Fruit fly (Drosophila melanogaster) whole organism, prepupa: ENCODE data around the gene Grx3.
A peak's percentile ranks its signal among the peaks of the same experiment; 100 is the strongest.

Experiments used
- CG10631 ChIP-seq: fragments of 200-800 bp; sonication (Bioruptor generic); optimal IDR thresholded peaks from 2 replicates; lab custom pipeline; 2016; ENCODE audit warnings: missing biosample characterization, missing genetic modification characterization
- CG10669 ChIP-seq: fragments of 200-800 bp; sonication (Bioruptor generic); optimal IDR thresholded peaks from 3 replicates; lab custom pipeline; 2018; ENCODE audit warnings: missing biosample characterization, mild to moderate bottlenecking, missing genetic modification characterization, moderate library complexity
- CG11294 ChIP-seq: fragments of 200-800 bp; sonication (Bioruptor generic); IDR thresholded peaks from 2 replicates; pipeline ENCODE4 v1.3.6; 2022; ENCODE audit warnings: missing biosample characterization, missing genetic modification characterization
- CG11762 ChIP-seq: fragments of 200-800 bp; sonication (Bioruptor generic); optimal IDR thresholded peaks from 3 replicates; lab custom pipeline; 2016; ENCODE audit warnings: missing biosample characterization, missing genetic modification characterization; ENCODE audit not compliant: insufficient read depth
- CG11902 ChIP-seq: fragments of 200-800 bp; sonication (Bioruptor generic); optimal IDR thresholded peaks from 3 replicates; lab custom pipeline; 2016; ENCODE audit warnings: missing biosample characterization, missing genetic modification characterization
- CG15336 ChIP-seq: fragments of 200-800 bp; sonication (Bioruptor generic); IDR thresholded peaks from 2 replicates; pipeline ENCODE4 v1.3.6; 2022; ENCODE audit warnings: missing biosample characterization, missing genetic modification characterization
- CG1621 ChIP-seq: fragments of 200-800 bp; sonication (Bioruptor generic); optimal IDR thresholded peaks from 3 replicates; lab custom pipeline; 2018; ENCODE audit warnings: missing biosample characterization, mild to moderate bottlenecking, missing genetic modification characterization
- CG16779 ChIP-seq: fragments of 200-800 bp; sonication (Bioruptor generic); optimal IDR thresholded peaks from 3 replicates; lab custom pipeline; 2017; ENCODE audit warnings: missing biosample characterization, mild to moderate bottlenecking, missing genetic modification characterization
- CG3032 ChIP-seq: fragments of 200-800 bp; optimal IDR thresholded peaks from 2 replicates; lab custom pipeline; 2019; ENCODE audit warnings: missing biosample characterization, mild to moderate bottlenecking, missing genetic modification characterization, moderate library complexity
- CG31627 ChIP-seq: fragments of 200-800 bp; sonication (Bioruptor generic); optimal IDR thresholded peaks from 3 replicates; lab custom pipeline; 2016; ENCODE audit warnings: missing biosample characterization, missing genetic modification characterization
- CG34406 ChIP-seq: fragments of 200-800 bp; sonication (Bioruptor generic); optimal IDR thresholded peaks from 3 replicates; lab custom pipeline; 2016; ENCODE audit warnings: missing biosample characterization, missing genetic modification characterization
- CG3919 ChIP-seq: fragments of 200-800 bp; sonication (Bioruptor generic); optimal IDR thresholded peaks from 3 replicates; lab custom pipeline; 2016; ENCODE audit warnings: missing biosample characterization, missing genetic modification characterization
- CG4318 ChIP-seq: fragments of 200-800 bp; sonication (Bioruptor generic); optimal IDR thresholded peaks from 3 replicates; lab custom pipeline; 2017; ENCODE audit warnings: missing biosample characterization, mild to moderate bottlenecking, missing genetic modification characterization
- CG6163 ChIP-seq: fragments of 200-800 bp; sonication (Bioruptor generic); IDR thresholded peaks from 3 replicates; pipeline ENCODE4 v1.3.6; 2022; ENCODE audit warnings: missing biosample characterization, missing genetic modification characterization
- CG6276 ChIP-seq: fragments of 200-800 bp; sonication (Bioruptor generic); optimal IDR thresholded peaks from 2 replicates; lab custom pipeline; 2017; ENCODE audit warnings: missing biosample characterization, mild to moderate bottlenecking, missing genetic modification characterization
- CG6792 ChIP-seq: fragments of 200-800 bp; sonication (Bioruptor generic); optimal IDR thresholded peaks from 3 replicates; lab custom pipeline; 2016; ENCODE audit warnings: missing biosample characterization, missing genetic modification characterization
- CG6854 ChIP-seq: fragments of 200-800 bp; sonication (Bioruptor generic); optimal IDR thresholded peaks from 2 replicates; lab custom pipeline; 2017; ENCODE audit warnings: missing biosample characterization, mild to moderate bottlenecking, missing genetic modification characterization
- CG7368 ChIP-seq: fragments of 200-800 bp; sonication (Bioruptor generic); optimal IDR thresholded peaks from 3 replicates; lab custom pipeline; 2016; ENCODE audit warnings: missing biosample characterization, missing genetic modification characterization
- CG8119 ChIP-seq: fragments of 200-800 bp; sonication (Bioruptor generic); IDR thresholded peaks from 3 replicates; pipeline ENCODE4 v1.3.6; 2022; ENCODE audit warnings: missing biosample characterization, missing genetic modification characterization
- CG8632 ChIP-seq: fragments of 200-800 bp; sonication (Bioruptor generic); optimal IDR thresholded peaks from 3 replicates; lab custom pipeline; 2016; ENCODE audit warnings: missing biosample characterization, missing genetic modification characterization
- CG9139 ChIP-seq: fragments of 200-800 bp; sonication (Bioruptor generic); optimal IDR thresholded peaks from 3 replicates; lab custom pipeline; 2017; ENCODE audit warnings: missing biosample characterization, mild to moderate bottlenecking, missing genetic modification characterization
- Eip78C ChIP-seq: fragments of 200-800 bp; sonication (Bioruptor generic); peaks from one replicate; lab custom pipeline; 2016; ENCODE audit warnings: missing biosample characterization, missing genetic modification characterization
- Eip93F ChIP-seq: fragments of 200-800 bp; sonication (Bioruptor generic); optimal IDR thresholded peaks from 2 replicates; lab custom pipeline; 2016; ENCODE audit warnings: missing biosample characterization, mild to moderate bottlenecking, missing genetic modification characterization
- Ets21C ChIP-seq: fragments of 200-800 bp; sonication (Bioruptor generic); optimal IDR thresholded peaks from 3 replicates; lab custom pipeline; 2016; ENCODE audit warnings: missing biosample characterization, missing genetic modification characterization
- Ets96B ChIP-seq: fragments of 200-800 bp; optimal IDR thresholded peaks from 2 replicates; lab custom pipeline; 2019; ENCODE audit warnings: missing biosample characterization, mild to moderate bottlenecking, missing genetic modification characterization, moderate library complexity
- Gug ChIP-seq: fragments of 200-800 bp; sonication (Bioruptor generic); IDR thresholded peaks from 2 replicates; pipeline ENCODE4 v1.3.6; 2022; ENCODE audit warnings: missing biosample characterization, missing genetic modification characterization
- Hr38 ChIP-seq: sonication (Bioruptor generic); optimal IDR thresholded peaks from 2 replicates; lab custom pipeline; 2016; ENCODE audit warnings: missing biosample characterization, missing genetic modification characterization
- Hr39 ChIP-seq: fragments of 200-800 bp; sonication (Bioruptor generic); optimal IDR thresholded peaks from 2 replicates; lab custom pipeline; 2016; ENCODE audit warnings: missing biosample characterization, missing genetic modification characterization
- Hr4 ChIP-seq: fragments of 200-800 bp; sonication (Bioruptor generic); optimal IDR thresholded peaks from 3 replicates; lab custom pipeline; 2016; ENCODE audit warnings: missing biosample characterization, missing genetic modification characterization
- Lpt ChIP-seq: fragments of 200-800 bp; sonication (Bioruptor generic); optimal IDR thresholded peaks from 3 replicates; lab custom pipeline; 2016; ENCODE audit warnings: missing biosample characterization, missing genetic modification characterization
- Met ChIP-seq: fragments of 200-800 bp; sonication (Bioruptor generic); optimal IDR thresholded peaks from 3 replicates; lab custom pipeline; 2016; ENCODE audit warnings: missing biosample characterization, missing genetic modification characterization
- OdsH ChIP-seq: fragments of 200-800 bp; sonication (Bioruptor generic); optimal IDR thresholded peaks from 3 replicates; lab custom pipeline; 2016; ENCODE audit warnings: missing biosample characterization, missing genetic modification characterization
- Smox ChIP-seq: fragments of 200-800 bp; sonication (Bioruptor generic); optimal IDR thresholded peaks from 3 replicates; lab custom pipeline; 2016; ENCODE audit warnings: missing biosample characterization, missing genetic modification characterization
- Sox102F ChIP-seq: fragments of 200-800 bp; sonication (Bioruptor generic); optimal IDR thresholded peaks from 2 replicates; lab custom pipeline; 2016; ENCODE audit warnings: missing biosample characterization, mild to moderate bottlenecking, missing genetic modification characterization
- Sox14 ChIP-seq: fragments of 200-800 bp; sonication (Bioruptor generic); optimal IDR thresholded peaks from 3 replicates; lab custom pipeline; 2016; ENCODE audit warnings: missing biosample characterization, missing genetic modification characterization
- Sox15 ChIP-seq: fragments of 200-800 bp; sonication (Bioruptor generic); optimal IDR thresholded peaks from 3 replicates; lab custom pipeline; 2016; ENCODE audit warnings: missing biosample characterization, missing genetic modification characterization
- achi ChIP-seq: fragments of 200-800 bp; sonication (Bioruptor generic); optimal IDR thresholded peaks from 3 replicates; lab custom pipeline; 2016; ENCODE audit warnings: missing biosample characterization, missing genetic modification characterization
- cyc ChIP-seq: fragments of 200-800 bp; sonication (Bioruptor generic); optimal IDR thresholded peaks from 3 replicates; lab custom pipeline; 2016; ENCODE audit warnings: missing biosample characterization, missing genetic modification characterization
- eg ChIP-seq: fragments of 200-800 bp; sonication (Bioruptor generic); IDR thresholded peaks from 3 replicates; pipeline ENCODE4 v1.3.6; 2022; ENCODE audit warnings: missing biosample characterization, missing genetic modification characterization
- esn ChIP-seq: fragments of 200-800 bp; sonication (Bioruptor generic); optimal IDR thresholded peaks from 2 replicates; lab custom pipeline; 2016; ENCODE audit warnings: missing biosample characterization, mild to moderate bottlenecking, missing genetic modification characterization, moderate library complexity
- fd85E ChIP-seq: fragments of 200-800 bp; sonication (Bioruptor generic); optimal IDR thresholded peaks from 3 replicates; lab custom pipeline; 2016; ENCODE audit warnings: missing biosample characterization, missing genetic modification characterization
- fkh ChIP-seq: fragments of 200-800 bp; sonication (Bioruptor generic); optimal IDR thresholded peaks from 3 replicates; lab custom pipeline; 2017; ENCODE audit warnings: missing biosample characterization, mild to moderate bottlenecking, missing genetic modification characterization, moderate library complexity
- lz ChIP-seq: fragments of 200-800 bp; sonication (Bioruptor generic); optimal IDR thresholded peaks from 3 replicates; lab custom pipeline; 2016; ENCODE audit warnings: missing biosample characterization, missing genetic modification characterization
- net ChIP-seq: fragments of 200-800 bp; sonication (Bioruptor generic); optimal IDR thresholded peaks from 3 replicates; lab custom pipeline; 2016; ENCODE audit warnings: missing biosample characterization, missing genetic modification characterization
- pdm3 ChIP-seq: fragments of 200-800 bp; sonication (Bioruptor generic); optimal IDR thresholded peaks from 3 replicates; lab custom pipeline; 2016; ENCODE audit warnings: missing biosample characterization, missing genetic modification characterization
- salr ChIP-seq, 2 experiments: fragments of 200-800 bp; sonication (Bioruptor generic); optimal IDR thresholded peaks; 3 replicates each; lab custom pipeline; 2016 to 2018; ENCODE audit warnings: missing biosample characterization in 2 of 2, missing genetic modification characterization in 2 of 2, mild to moderate bottlenecking in 1 of 2
- spab ChIP-seq: fragments of 200-800 bp; sonication (Bioruptor generic); optimal IDR thresholded peaks from 2 replicates; lab custom pipeline; 2017; ENCODE audit warnings: missing biosample characterization, mild to moderate bottlenecking, missing genetic modification characterization, missing genetic modification reagents
- ss ChIP-seq, 2 experiments: fragments of 200-800 bp; sonication (Bioruptor generic); optimal IDR thresholded peaks; 2 replicates in 1 of 2; 3 replicates in 1 of 2; lab custom pipeline; 2017 to 2018; ENCODE audit warnings: mild to moderate bottlenecking in 2 of 2, missing biosample characterization in 2 of 2, missing genetic modification characterization in 2 of 2, moderate library complexity in 1 of 2
- svp ChIP-seq: fragments of 200-800 bp; sonication (Bioruptor generic); peaks from one replicate; lab custom pipeline; 2016; ENCODE audit warnings: missing biosample characterization, missing genetic modification characterization
- topi ChIP-seq: fragments of 200-800 bp; sonication (Bioruptor generic); optimal IDR thresholded peaks from 3 replicates; lab custom pipeline; 2016; ENCODE audit warnings: missing biosample characterization, missing genetic modification characterization
- vri ChIP-seq: fragments of 200-800 bp; sonication (Bioruptor generic); optimal IDR thresholded peaks from 3 replicates; lab custom pipeline; 2016; ENCODE audit warnings: missing biosample characterization, mild to moderate bottlenecking, missing genetic modification characterization

Grx3 gene

DNA sequence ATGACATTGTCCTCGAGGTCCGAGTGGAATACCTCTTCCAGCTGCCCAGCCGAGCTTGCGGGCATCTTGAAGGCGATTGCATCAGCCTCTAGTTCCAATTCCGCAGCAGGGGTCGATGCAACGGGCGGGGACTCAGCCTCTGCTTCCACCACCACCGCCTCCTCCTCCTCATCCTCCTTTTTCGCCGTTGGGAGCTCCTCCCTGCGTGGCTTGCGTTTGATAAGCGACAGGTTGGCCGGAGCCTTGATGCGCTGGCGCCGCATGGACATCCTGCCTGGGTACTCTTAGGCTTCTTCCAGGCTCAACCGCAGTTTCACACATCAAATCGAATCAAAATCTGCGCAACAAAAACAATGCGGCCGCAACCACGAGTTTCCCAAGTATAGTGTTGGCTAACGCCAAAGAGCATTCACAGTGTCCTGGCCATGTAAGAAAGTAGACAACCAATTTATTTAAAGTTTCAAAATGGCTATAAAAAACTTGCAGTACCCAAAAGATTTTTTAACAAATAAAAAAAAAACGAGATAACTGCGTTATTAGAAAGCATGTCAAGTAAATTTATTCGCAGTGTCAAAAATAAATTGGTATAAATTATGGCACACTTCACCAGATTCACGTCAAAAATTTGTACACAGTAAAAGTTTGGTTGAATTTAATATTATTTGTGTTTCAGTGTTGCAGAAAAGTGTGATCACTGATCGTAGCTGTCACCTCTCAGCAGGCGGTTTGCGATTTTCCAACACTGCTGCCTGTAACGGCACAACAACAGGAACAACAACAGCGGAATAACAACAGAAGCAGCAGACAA is 7.4 kb downstream of the Grx3 start, which contains the start of the genes Bdp1 and CG6565:
TSS of gene Bdp1 (minus strand) at position 456 of the 808 bp plus-strand sequence.
TSS of gene CG6565 (plus strand) at position 585 of the 808 bp plus-strand sequence.
- peak; percentile 95 for TF ChIP-seq Gug
- TF ChIP-seq esn (GFP tag; lab: Kevin White, UChicago): peak; percentile 99
- TF ChIP-seq ss (GFP tag; optimal IDR thresholded peaks at IDR 0.05; lab: Kevin White, UChicago): peak in 1 of 2 experiments; percentile 93
- TF ChIP-seq CG11902 (GFP tag; lab: Kevin White, UChicago): peak; percentile 99
- TF ChIP-seq CG1621 (tag; lab: Kevin White, UChicago): peak; percentile 83
- peak; percentile 98 for TF ChIP-seq topi (GFP tag; lab: Kevin White, UChicago)
- TF ChIP-seq CG11294 (GFP tag; lab: Robert Waterston, UW): peak; percentile 93
- TF ChIP-seq CG4318 (GFP tag; lab: Kevin White, UChicago): peak; percentile 99
- TF ChIP-seq CG10669 (GFP tag; lab: Kevin White, UChicago): peak; percentile 96
- peak; percentile 98 for TF ChIP-seq pdm3 (GFP tag; lab: Kevin White, UChicago)
- no peak for TF ChIP-seq svp (GFP tag; lab: Kevin White, UChicago)
- no peak for TF ChIP-seq fd85E
- TF ChIP-seq achi (GFP tag; lab: Kevin White, UChicago): peak; percentile 98
- TF ChIP-seq vri (GFP tag; lab: Kevin White, UChicago): peak; percentile 92
- TF ChIP-seq CG6276 (GFP tag; lab: Kevin White, UChicago): no peak
- TF ChIP-seq CG9139 (GFP tag; lab: Kevin White, UChicago): no peak
- TF ChIP-seq lz (GFP tag; lab: Kevin White, UChicago): peak; percentile 99
- TF ChIP-seq OdsH (GFP tag; lab: Kevin White, UChicago): peak; percentile 99
- TF ChIP-seq salr (GFP tag; optimal IDR thresholded peaks at IDR 0.05; lab: Kevin White, UChicago): peak; percentile 88 to 98
- peak; percentile 97 for TF ChIP-seq Sox102F (GFP tag; lab: Kevin White, UChicago)
- peak; percentile 99 for TF ChIP-seq Hr39 (GFP tag; lab: Kevin White, UChicago)
- TF ChIP-seq CG16779: peak; percentile 87
- peak; percentile 92 for TF ChIP-seq Hr38 (GFP tag; lab: Kevin White, UChicago)
- peak; percentile 97 for TF ChIP-seq Met (GFP tag; lab: Kevin White, UChicago)
- peak; percentile 90 for TF ChIP-seq eg
- TF ChIP-seq Lpt (GFP tag; lab: Kevin White, UChicago): peak; percentile 95
- TF ChIP-seq CG6854 (GFP tag; lab: Kevin White, UChicago): peak; percentile 82
- TF ChIP-seq CG8632 (GFP tag; lab: Kevin White, UChicago): peak; percentile 94
- peak; percentile 99 for TF ChIP-seq CG31627 (GFP tag; lab: Kevin White, UChicago)
- peak; percentile 88 for TF ChIP-seq CG6163
- peak; percentile 99 for TF ChIP-seq Sox15 (GFP tag; lab: Kevin White, UChicago)
- peak; percentile 92 for TF ChIP-seq CG7368
- TF ChIP-seq fkh (GFP tag; lab: Kevin White, UChicago): peak; percentile 84
- peak; percentile 96 for TF ChIP-seq CG34406 (GFP tag; lab: Kevin White, UChicago)
- peak; percentile 99 for TF ChIP-seq Eip78C
- TF ChIP-seq Ets21C (GFP tag; lab: Kevin White, UChicago): peak; percentile 99
- TF ChIP-seq CG3919 (GFP tag; lab: Kevin White, UChicago): peak; percentile 96
- TF ChIP-seq spab (GFP tag; lab: Kevin White, UChicago): peak; percentile 90
- peak; percentile 92 for TF ChIP-seq Ets96B
- peak; percentile 97 for TF ChIP-seq Smox (GFP tag; lab: Kevin White, UChicago)
- TF ChIP-seq CG8119 (GFP tag; lab: Robert Waterston, UW): peak; percentile 91
- peak; percentile 95 for TF ChIP-seq CG6792 (GFP tag; lab: Kevin White, UChicago)
- TF ChIP-seq Sox14 (GFP tag; lab: Kevin White, UChicago): peak; percentile 98
- peak; percentile 62 for TF ChIP-seq Eip93F (GFP tag; lab: Kevin White, UChicago)
- TF ChIP-seq CG15336 (GFP tag; lab: Robert Waterston, UW): peak; percentile 90
- TF ChIP-seq net (GFP tag; lab: Kevin White, UChicago): peak; percentile 95
- peak; percentile 99 for TF ChIP-seq CG10631 (GFP tag; lab: Kevin White, UChicago)
- TF ChIP-seq cyc (GFP tag; lab: Kevin White, UChicago): peak; percentile 99
- TF ChIP-seq CG11762: peak; percentile 97
- TF ChIP-seq Hr4: peak; percentile 98
- TF ChIP-seq CG3032 (tag; lab: Kevin White, UChicago): peak; percentile 95
